Fruit fly (Drosophila melanogaster): ENCODE results near the gene VhaM9.7-b.

The VhaM9.7-b gene

dm6 chr3L:21518345-21518744, 21.3 kb upstream of the VhaM9.7-b start:
- no peak for TF ChIP-seq noc (tag; optimal IDR thresholded peaks at IDR 0.05)

- TF ChIP-seq noc (tag; optimal IDR thresholded peaks at IDR 0.05): no peak
Measured at dm6 chr3L:21523059-21523836, 16.4 kb upstream of the VhaM9.7-b start, which contains the start of gene CG7611. TSS of gene CG7611 (plus strand) at chr3L:21523186.

- TF ChIP-seq noc (tag; optimal IDR thresholded peaks at IDR 0.05): no peak
Measured at dm6 chr3L:21524071-21524889, 15.4 kb upstream of the VhaM9.7-b start.

dm6 chr3L:21529108-21529507, 10.6 kb upstream of the VhaM9.7-b start, which contains the start of gene Arv1:
TSS of gene Arv1 (minus strand) at chr3L:21529333.
- no peak for TF ChIP-seq noc (tag; optimal IDR thresholded peaks at IDR 0.05)

DNA sequence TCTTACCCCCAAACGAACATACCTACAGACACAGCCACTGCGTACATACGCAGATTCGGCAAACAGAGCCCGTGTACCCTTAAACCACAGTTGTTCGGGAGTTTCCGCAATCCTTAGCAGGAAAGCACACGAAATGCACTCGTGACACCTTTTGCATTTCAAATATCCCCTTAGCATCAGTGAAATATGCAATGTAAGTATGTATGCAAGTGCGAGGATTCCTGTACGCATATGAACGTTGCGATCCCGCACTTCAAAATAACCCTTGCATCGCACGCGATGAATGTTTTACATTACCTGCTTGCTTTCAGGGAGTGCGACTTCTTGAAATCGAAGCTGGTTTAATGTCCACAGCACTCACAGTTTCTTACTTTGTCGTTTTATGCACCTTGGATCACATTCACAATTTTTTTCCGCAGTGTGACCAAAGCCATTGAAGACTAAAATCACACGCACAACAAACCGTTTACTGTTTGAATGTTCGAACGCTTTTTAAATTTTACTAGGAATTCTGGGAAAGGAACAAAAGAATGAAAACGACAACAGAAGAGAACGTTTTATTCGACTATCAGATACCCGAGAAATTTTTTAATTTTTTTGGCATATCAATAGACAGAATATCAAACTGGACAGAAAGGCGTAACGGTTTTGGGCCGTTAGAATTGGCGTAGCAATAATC, 6.3 kb upstream of the VhaM9.7-b start, which contains the start of gene Mkrn1:
Gene Mkrn1, minus strand, starts transcription at position 444 of the 679 bp plus-strand sequence.
- TF ChIP-seq noc (tag; optimal IDR thresholded peaks at IDR 0.05): no peak

DNA sequence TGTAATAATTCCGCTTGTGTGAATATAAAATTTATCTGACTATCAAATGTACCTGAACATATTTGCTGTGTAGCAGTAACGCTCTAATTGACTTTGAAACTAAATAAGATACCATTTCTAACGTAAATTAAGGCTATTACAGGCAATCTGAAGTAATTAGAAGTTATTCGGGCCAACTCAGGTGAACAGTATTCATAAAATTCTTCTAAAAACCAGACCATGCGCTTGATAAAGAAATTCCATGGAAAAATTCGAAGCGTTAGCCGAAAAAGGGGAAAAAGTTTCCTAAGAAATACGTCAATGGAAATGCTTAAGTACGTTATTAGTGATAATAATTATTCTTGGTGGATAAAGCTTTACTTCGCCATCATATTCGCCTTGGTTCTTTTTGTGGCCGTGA, 5.3 kb upstream of the VhaM9.7-b start, which contains the start of gene ppk5:
Gene ppk5, plus strand, starts transcription at position 301 of the 400 bp plus-strand sequence.
- TF ChIP-seq noc (tag; optimal IDR thresholded peaks at IDR 0.05): no peak

dm6 chr3L:21536857-21537256, 2.8 kb upstream of the VhaM9.7-b start, which contains the start of gene Rpn10:
TSS of gene Rpn10 (plus strand) at chr3L:21537000.
- TF ChIP-seq noc (tag; optimal IDR thresholded peaks at IDR 0.05): no peak

- TF ChIP-seq noc (tag; optimal IDR thresholded peaks at IDR 0.05): no peak
Measured at dm6 chr3L:21538893-21539244, 793 bp upstream of the VhaM9.7-b start.

dm6 chr3L:21542059-21542458, 2.4 kb downstream of the VhaM9.7-b start, which contains the start of gene CG33290:
TSS of gene CG33290 (plus strand) at chr3L:21542359.
- TF ChIP-seq noc (tag; optimal IDR thresholded peaks at IDR 0.05): no peak

DNA sequence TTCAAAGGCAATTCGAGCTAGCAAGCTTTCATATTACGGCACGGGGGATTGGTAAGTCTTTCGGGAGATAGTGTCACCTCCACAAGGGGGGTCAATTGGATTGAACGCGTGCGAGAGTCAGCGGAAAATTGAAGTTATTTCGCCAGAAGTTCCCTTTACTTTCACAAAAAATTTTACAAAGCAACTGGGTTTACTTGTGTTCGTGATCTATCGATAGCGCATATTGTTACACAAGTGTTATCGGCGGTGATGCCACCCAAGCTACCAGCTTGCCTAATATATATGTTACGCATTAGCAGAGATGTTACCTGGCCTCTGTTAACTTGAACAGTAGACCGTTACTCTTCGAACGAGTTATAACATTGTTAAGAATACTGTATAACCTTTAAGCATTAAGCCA, 15.1 kb downstream of the VhaM9.7-b start, which contains the start of gene Wnk:
Gene Wnk, minus strand, starts transcription at position 177 of the 400 bp plus-strand sequence.
- TF ChIP-seq noc (tag; optimal IDR thresholded peaks at IDR 0.05): no peak

DNA sequence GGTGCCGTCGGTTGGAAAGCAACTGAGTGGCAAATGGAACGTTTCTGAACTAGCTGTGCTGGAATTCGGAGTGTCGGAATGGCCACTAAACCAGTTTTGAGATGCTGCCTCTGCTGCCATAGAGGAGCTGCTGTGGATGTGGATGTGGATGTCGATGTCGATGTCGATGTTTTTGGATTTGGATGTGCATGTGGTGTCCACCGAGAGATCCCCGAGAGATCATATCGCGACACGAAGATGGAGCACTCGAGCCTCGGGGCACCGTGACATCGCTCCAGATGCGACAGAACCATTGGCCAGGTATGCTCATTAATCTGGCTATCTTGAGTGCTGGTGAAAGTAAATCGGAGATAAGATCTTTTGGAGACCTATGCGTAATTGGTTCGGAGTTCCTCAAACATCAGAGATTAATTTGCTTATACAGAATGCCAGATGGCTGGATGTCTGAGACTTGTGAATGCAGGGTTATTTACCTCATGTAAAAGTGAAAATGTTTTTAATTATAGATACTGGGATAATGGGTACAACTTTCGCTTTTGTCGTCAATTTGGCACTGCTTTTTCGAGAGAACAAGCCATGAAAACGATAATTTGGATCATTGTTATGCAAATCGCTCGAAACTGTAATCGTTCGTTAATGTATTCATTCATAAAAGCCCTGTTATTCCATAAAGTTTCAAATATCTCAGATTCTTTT, 18.7 kb downstream of the VhaM9.7-b start, which contains the start of gene CG7173:
Gene CG7173, minus strand, starts transcription at position 51 of the 696 bp plus-strand sequence.
- no peak for TF ChIP-seq noc (tag; optimal IDR thresholded peaks at IDR 0.05)

dm6 chr3L:21562081-21562480, 22.4 kb downstream of the VhaM9.7-b start, which contains the start of gene CapaR:
TSS of gene CapaR (minus strand) at chr3L:21562181.
- no peak for TF ChIP-seq noc (tag; optimal IDR thresholded peaks at IDR 0.05)

DNA sequence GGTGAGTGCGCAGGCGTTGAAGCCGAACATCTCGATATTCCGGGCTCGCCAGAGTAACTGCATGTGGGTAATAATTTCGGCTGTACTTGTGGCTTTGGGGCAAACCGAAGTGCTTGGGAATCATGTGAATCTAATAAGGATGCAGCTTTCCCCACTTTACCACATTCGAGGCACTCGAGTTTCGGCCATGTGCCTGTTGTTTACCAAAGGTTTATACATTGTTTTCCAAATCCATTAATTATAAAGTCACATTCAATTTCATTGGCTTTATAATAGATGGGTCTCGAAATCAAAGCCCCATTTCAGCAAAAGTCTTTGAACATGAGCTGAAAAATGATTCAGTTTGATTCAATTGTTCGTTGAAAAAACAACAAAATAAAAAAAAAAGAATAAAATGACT, 25.5 kb downstream of the VhaM9.7-b start, which contains the start of gene CG7634:
Gene CG7634, plus strand, starts transcription at position 301 of the 400 bp plus-strand sequence.
- no peak for TF ChIP-seq noc (tag; optimal IDR thresholded peaks at IDR 0.05)

DNA sequence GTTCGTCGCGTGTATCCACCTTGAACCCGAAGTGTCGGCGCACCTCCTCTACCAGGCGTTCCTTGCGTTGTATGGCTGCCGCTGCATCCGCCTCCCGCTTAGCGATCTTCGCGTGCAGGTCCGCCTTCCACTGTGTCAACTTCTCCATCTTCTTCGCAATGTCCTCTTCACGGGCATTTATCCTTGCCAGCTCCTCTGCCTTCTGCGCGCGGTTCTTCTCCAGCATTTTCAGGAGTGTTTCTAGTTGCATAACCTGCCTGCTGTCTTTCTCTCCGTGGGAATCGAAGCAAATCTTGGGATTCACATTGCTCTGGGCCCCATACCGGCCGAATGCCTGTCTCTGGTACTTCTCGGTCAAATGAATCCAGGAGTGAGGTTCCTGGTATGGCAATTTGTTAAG, 28.6 kb downstream of the VhaM9.7-b start:
- no peak for TF ChIP-seq noc (tag; optimal IDR thresholded peaks at IDR 0.05)

DNA sequence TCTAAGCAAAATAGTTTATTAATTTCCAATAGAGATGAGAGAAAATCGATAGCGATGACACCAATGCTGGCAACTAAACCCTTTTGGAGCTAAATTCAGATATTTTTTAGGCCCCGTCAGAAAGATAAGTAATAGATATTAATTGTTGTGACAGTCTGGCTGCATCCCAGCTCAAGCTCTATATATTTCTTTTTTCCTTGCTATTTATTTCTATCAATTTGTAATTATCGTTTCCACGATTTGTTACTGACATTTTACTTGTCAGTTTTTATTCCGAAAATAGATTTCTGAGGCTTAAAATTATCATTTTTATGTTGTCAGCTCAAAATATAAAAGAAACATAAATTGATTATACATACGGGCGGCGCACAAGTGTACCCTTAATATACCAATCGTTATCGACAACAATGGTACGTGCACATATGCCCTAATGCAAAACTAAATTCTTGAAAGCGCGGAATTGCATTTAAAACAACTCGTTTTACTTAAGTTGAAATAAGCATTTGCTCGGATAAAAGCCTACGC, 29.2 kb downstream of the VhaM9.7-b start, which contains the start of the genes CRIF and SMC5:
Gene CRIF, minus strand, starts transcription at position 51 of the 525 bp plus-strand sequence.
Gene SMC5, plus strand, starts transcription at position 329 of the 525 bp plus-strand sequence.
- TF ChIP-seq noc (tag; optimal IDR thresholded peaks at IDR 0.05): no peak

Measured in whole organism, larva.